Worm (Caenorhabditis elegans) whole organism, early embryonic: ENCODE data around the gene rpb-8.

Source experiments
- B0310.2 ChIP-seq: sonication (generic microtip); optimal IDR thresholded peaks from 2 replicates; lab custom pipeline; 2016; ENCODE audit warnings: mild to moderate bottlenecking, missing genetic modification characterization, missing compliant biosample characterization
- F13C5.2 ChIP-seq: sonication (generic microtip); optimal IDR thresholded peaks from 2 replicates; lab custom pipeline; 2017; ENCODE audit warnings: mild to moderate bottlenecking, missing genetic modification characterization, inconsistent platforms, missing compliant biosample characterization
- aly-1 ChIP-seq: sonication (generic microtip); optimal IDR thresholded peaks from 2 replicates; lab custom pipeline; 2016; ENCODE audit warnings: missing genetic modification characterization, missing compliant biosample characterization
- ama-1 ChIP-seq: fragments of 150-350 bp; optimal IDR thresholded peaks from 2 replicates; lab custom pipeline; 2014
- ceh-13 ChIP-seq: fragments of 200-800 bp; sonication (Bioruptor generic); optimal IDR thresholded peaks from 2 replicates; lab custom pipeline; 2018; ENCODE audit warnings: mild to moderate bottlenecking, missing genetic modification characterization, missing compliant biosample characterization
- ceh-36 ChIP-seq: sonication (generic microtip); optimal IDR thresholded peaks from 2 replicates; lab custom pipeline; 2016; ENCODE audit warnings: missing genetic modification characterization, inconsistent platforms, missing compliant biosample characterization
- ets-7 ChIP-seq: sonication (generic microtip); optimal IDR thresholded peaks from 2 replicates; lab custom pipeline; 2016; ENCODE audit warnings: missing genotype, missing genetic modification characterization, missing compliant biosample characterization
- flt-1 ChIP-seq: fragments of 200-800 bp; sonication (Bioruptor generic); IDR thresholded peaks from 2 replicates; pipeline ENCODE4 v1.3.6; 2022; ENCODE audit warnings: missing genetic modification characterization, missing compliant biosample characterization
- hmbx-1 ChIP-seq: sonication (generic microtip); optimal IDR thresholded peaks from 2 replicates; lab custom pipeline; 2016; ENCODE audit warnings: mild to moderate bottlenecking, missing genetic modification characterization, missing compliant biosample characterization
- hmg-4 ChIP-seq: fragments of 200-800 bp; sonication (Bioruptor generic); optimal IDR thresholded peaks from 2 replicates; lab custom pipeline; 2018; ENCODE audit warnings: mild to moderate bottlenecking, missing genetic modification characterization, missing compliant biosample characterization
- hnd-1 ChIP-seq: sonication (generic microtip); optimal IDR thresholded peaks from 2 replicates; lab custom pipeline; 2016; ENCODE audit warnings: missing genetic modification characterization, missing compliant biosample characterization
- pes-1 ChIP-seq: fragments of 200-800 bp; sonication (Bioruptor generic); IDR thresholded peaks from 2 replicates; pipeline ENCODE4 v1.3.6; 2022; ENCODE audit warnings: missing genetic modification reagents, missing genetic modification characterization, missing compliant biosample characterization
- scrt-1 ChIP-seq: fragments of 200-800 bp; sonication (Bioruptor generic); IDR thresholded peaks from 2 replicates; pipeline ENCODE4 v1.3.6; 2022; ENCODE audit warnings: missing genetic modification characterization, missing compliant biosample characterization
- sea-1 ChIP-seq: fragments of 200-800 bp; sonication (Bioruptor generic); conservative IDR thresholded peaks from 2 replicates; pipeline ENCODE4 v1.3.6; 2022; ENCODE audit warnings: missing genetic modification characterization, missing compliant biosample characterization
- tbx-11 ChIP-seq: fragments of 200-800 bp; sonication (Bioruptor generic); IDR thresholded peaks from 2 replicates; pipeline ENCODE4 v1.3.6; 2022; ENCODE audit warnings: missing genetic modification characterization, missing compliant biosample characterization
- tbx-37 ChIP-seq: fragments of 200-800 bp; sonication (Bioruptor generic); conservative IDR thresholded peaks from 2 replicates; pipeline ENCODE4 v1.3.6; 2022; ENCODE audit warnings: missing genetic modification reagents, missing genetic modification characterization, missing compliant biosample characterization
- tra-4 ChIP-seq: sonication (generic microtip); optimal IDR thresholded peaks from 2 replicates; lab custom pipeline; 2017; ENCODE audit warnings: missing genetic modification characterization, missing compliant biosample characterization

rpb-8 gene

ce11 chrIII:4960204-4960603, 42.4 kb upstream of the rpb-8 start, which contains the start of gene C27F2.4:
C27F2.4 (minus strand) TSS chrIII:4960304.
- TF ChIP-seq ets-7 (tag; lab: Kevin White, UChicago) (no peak), sea-1 (GFP tag; lab: Robert Waterston, UW) (no peak), flt-1 (GFP tag; lab: Robert Waterston, UW) (no peak), ama-1 (no peak), B0310.2 (tag; lab: Kevin White, UChicago) (no peak), tra-4 (tag; lab: Kevin White, UChicago) (no peak), ceh-13 (GFP tag; lab: Kevin White, UChicago) (no peak), aly-1 (tag; lab: Kevin White, UChicago) (no peak), hmg-4 (no peak), hmbx-1 (tag; lab: Kevin White, UChicago) (no peak), ceh-36 (tag; lab: Kevin White, UChicago) (no peak), scrt-1 (GFP tag; lab: Robert Waterston, UW) (no peak), F13C5.2 (tag; lab: Kevin White, UChicago) (no peak), hnd-1 (tag; lab: Kevin White, UChicago) (no peak), tbx-11 (no peak), pes-1 (GFP tag; lab: Robert Waterston, UW) (no peak), tbx-37 (GFP tag; lab: Robert Waterston, UW) (no peak)

ce11 chrIII:4956566-4956965, 38.8 kb upstream of the rpb-8 start, which contains the start of gene C26E6.1:
C26E6.1 (plus strand) TSS chrIII:4956866.
- TF ChIP-seq scrt-1 (GFP tag; lab: Robert Waterston, UW), result no peak
- TF ChIP-seq tbx-37 (GFP tag; lab: Robert Waterston, UW), result no peak
- no peak for TF ChIP-seq F13C5.2 (tag; lab: Kevin White, UChicago)
- TF ChIP-seq hnd-1 (tag; lab: Kevin White, UChicago), result no peak

- TF ChIP-seq ets-7 (tag; lab: Kevin White, UChicago) (no peak), tbx-11 (no peak), flt-1 (GFP tag; lab: Robert Waterston, UW) (no peak), tbx-37 (GFP tag; lab: Robert Waterston, UW) (no peak), ceh-36 (tag; lab: Kevin White, UChicago) (no peak), B0310.2 (tag; lab: Kevin White, UChicago) (no peak), hmbx-1 (tag; lab: Kevin White, UChicago) (no peak), sea-1 (GFP tag; lab: Robert Waterston, UW) (no peak), aly-1 (tag; lab: Kevin White, UChicago) (no peak), scrt-1 (GFP tag; lab: Robert Waterston, UW) (no peak), pes-1 (GFP tag; lab: Robert Waterston, UW) (no peak), ama-1 (no peak), hmg-4 (no peak), F13C5.2 (tag; lab: Kevin White, UChicago) (no peak)
These were observed 35.2 kb upstream of the rpb-8 start for ce11 chrIII:4952970-4953369.

- TF ChIP-seq hmg-4 (no peak), pes-1 (GFP tag; lab: Robert Waterston, UW) (no peak), sea-1 (GFP tag; lab: Robert Waterston, UW) (no peak), ama-1 (no peak), tbx-11 (no peak), hnd-1 (tag; lab: Kevin White, UChicago) (no peak), tra-4 (tag; lab: Kevin White, UChicago) (no peak), flt-1 (GFP tag; lab: Robert Waterston, UW) (no peak)
These were observed 34.0 kb upstream of the rpb-8 start, which contains the start of gene flh-2 for ce11 chrIII:4951824-4952223. flh-2 (plus strand) TSS chrIII:4952124.

ce11 chrIII:4951210-4951609, 33.4 kb upstream of the rpb-8 start:
- TF ChIP-seq ceh-36 (tag; lab: Kevin White, UChicago) (no peak), ceh-13 (GFP tag; lab: Kevin White, UChicago) (no peak), scrt-1 (GFP tag; lab: Robert Waterston, UW) (no peak), flt-1 (GFP tag; lab: Robert Waterston, UW) (no peak), ets-7 (tag; lab: Kevin White, UChicago) (no peak), hmbx-1 (tag; lab: Kevin White, UChicago) (no peak), aly-1 (tag; lab: Kevin White, UChicago) (no peak), tbx-11 (no peak), tbx-37 (GFP tag; lab: Robert Waterston, UW) (no peak), F13C5.2 (tag; lab: Kevin White, UChicago) (no peak), B0310.2 (tag; lab: Kevin White, UChicago) (no peak), hmg-4 (no peak), hnd-1 (tag; lab: Kevin White, UChicago) (no peak), pes-1 (GFP tag; lab: Robert Waterston, UW) (no peak)

- TF ChIP-seq ets-7 (tag; lab: Kevin White, UChicago), result no peak
- no peak for TF ChIP-seq B0310.2 (tag; lab: Kevin White, UChicago)
- TF ChIP-seq tbx-11, result no peak
- TF ChIP-seq flt-1 (GFP tag; lab: Robert Waterston, UW), result no peak
These were observed 32.5 kb upstream of the rpb-8 start for ce11 chrIII:4950345-4950744.

ce11 chrIII:4948631-4949030, 30.8 kb upstream of the rpb-8 start:
- peak; percentile 71 for TF ChIP-seq hmg-4
- TF ChIP-seq ama-1, result no peak
- no peak for TF ChIP-seq scrt-1 (GFP tag; lab: Robert Waterston, UW)
- peak; percentile 21 for TF ChIP-seq B0310.2 (tag; lab: Kevin White, UChicago)
- TF ChIP-seq hmbx-1 (tag; lab: Kevin White, UChicago), result no peak
- TF ChIP-seq aly-1 (tag; lab: Kevin White, UChicago), result peak; percentile 57
- TF ChIP-seq ceh-36 (tag; lab: Kevin White, UChicago), result no peak
- TF ChIP-seq pes-1 (GFP tag; lab: Robert Waterston, UW), result no peak
- peak; percentile 28 for TF ChIP-seq F13C5.2 (tag; lab: Kevin White, UChicago)
- no peak for TF ChIP-seq ets-7 (tag; lab: Kevin White, UChicago)
- TF ChIP-seq flt-1 (GFP tag; lab: Robert Waterston, UW), result 0 out of 2 replicates have a peak, but pooled peaks have one; percentile 6
- TF ChIP-seq tbx-11, result no peak
- TF ChIP-seq ceh-13 (GFP tag; lab: Kevin White, UChicago), result no peak
- no peak for TF ChIP-seq tbx-37 (GFP tag; lab: Robert Waterston, UW)
- 0 out of 2 replicates have a peak, but pooled peaks have one; percentile 25 for TF ChIP-seq sea-1 (GFP tag; lab: Robert Waterston, UW)
- TF ChIP-seq tra-4 (tag; lab: Kevin White, UChicago), result no peak
- no peak for TF ChIP-seq hnd-1 (tag; lab: Kevin White, UChicago)
